Worm (Caenorhabditis elegans) whole organism, young adult: ENCODE measurements around the gene W07G1.1.

Source experiments
- C06A6.2 ChIP-seq: fragments of 200-800 bp; sonication (Bioruptor generic); conservative IDR thresholded peaks from 2 replicates; pipeline ENCODE4 v1.3.6; 2022; ENCODE audit warnings: missing genetic modification characterization, missing compliant biosample characterization
- D2030.7 ChIP-seq: fragments of 200-800 bp; sonication (Bioruptor generic); IDR thresholded peaks from 2 replicates; pipeline ENCODE4 v1.3.6; 2022; ENCODE audit warnings: missing genetic modification reagents, missing genetic modification characterization, missing compliant biosample characterization
- F23B12.7 ChIP-seq: sonication (generic microtip); optimal IDR thresholded peaks from 2 replicates; lab custom pipeline; 2017; ENCODE audit warnings: missing genetic modification characterization, mild to moderate bottlenecking, missing compliant biosample characterization, antibody characterized with exemption, moderate library complexity; ENCODE audit not compliant: insufficient read depth
- F37B4.10 ChIP-seq: fragments of 200-800 bp; sonication (Bioruptor generic); IDR thresholded peaks from 2 replicates; pipeline ENCODE4 v1.3.6; 2022; ENCODE audit warnings: missing genetic modification characterization, missing compliant biosample characterization
- F39B2.1 ChIP-seq: fragments of 200-800 bp; sonication (Bioruptor generic); IDR thresholded peaks from 2 replicates; pipeline ENCODE4 v1.3.6; 2022; ENCODE audit warnings: missing genetic modification reagents, missing genetic modification characterization, missing compliant biosample characterization
- F49E8.2 ChIP-seq: sonication (generic microtip); optimal IDR thresholded peaks from 3 replicates; lab custom pipeline; 2017; ENCODE audit warnings: missing genetic modification characterization, mild to moderate bottlenecking, missing compliant biosample characterization, antibody characterized with exemption, moderate library complexity; ENCODE audit not compliant: insufficient read depth
- F55B11.4 ChIP-seq: sonication (generic microtip); optimal IDR thresholded peaks from 2 replicates; lab custom pipeline; 2016; ENCODE audit warnings: missing compliant biosample characterization, missing genetic modification characterization, borderline replicate concordance; ENCODE audit not compliant: insufficient read depth
- F57A8.1 ChIP-seq: fragments of 200-800 bp; sonication (Bioruptor generic); optimal IDR thresholded peaks from 2 replicates; lab custom pipeline; 2018; ENCODE audit warnings: mild to moderate bottlenecking, missing genetic modification characterization, moderate library complexity, missing compliant biosample characterization
- F57C9.4 ChIP-seq: sonication (generic microtip); optimal IDR thresholded peaks from 2 replicates; lab custom pipeline; 2017; ENCODE audit warnings: mild to moderate bottlenecking, missing genetic modification characterization, missing compliant biosample characterization
- K11D2.4 ChIP-seq: fragments of 200-800 bp; sonication (Bioruptor generic); IDR thresholded peaks from 2 replicates; pipeline ENCODE4 v1.3.6; 2022; ENCODE audit warnings: missing genetic modification reagents, missing genetic modification characterization, missing compliant biosample characterization
- K12H6.12 ChIP-seq: fragments of 200-800 bp; sonication (Bioruptor generic); optimal IDR thresholded peaks from 2 replicates; lab custom pipeline; 2018; ENCODE audit warnings: mild to moderate bottlenecking, missing genetic modification characterization, missing compliant biosample characterization
- T26A5.8 ChIP-seq: sonication (generic microtip); optimal IDR thresholded peaks from 2 replicates; lab custom pipeline; 2016; ENCODE audit warnings: missing genetic modification characterization, missing compliant biosample characterization
- Y67H2A.10 ChIP-seq: fragments of 200-800 bp; sonication (Bioruptor generic); conservative IDR thresholded peaks from 2 replicates; pipeline ENCODE4 v1.3.6; 2022; ENCODE audit warnings: missing genetic modification reagents, missing genetic modification characterization, missing compliant biosample characterization
- Y95B8A.8 ChIP-seq: fragments of 200-800 bp; sonication (Bioruptor generic); IDR thresholded peaks from 2 replicates; pipeline ENCODE4 v1.3.6; 2022; ENCODE audit warnings: missing genetic modification reagents, missing genetic modification characterization, missing compliant biosample characterization
- ZK185.1 ChIP-seq: sonication (generic microtip); optimal IDR thresholded peaks from 2 replicates; lab custom pipeline; 2016; ENCODE audit warnings: mild to moderate bottlenecking, missing genetic modification characterization, missing compliant biosample characterization; ENCODE audit not compliant: poor library complexity, severe bottlenecking
- aptf-2 ChIP-seq: fragments of 200-800 bp; sonication (Bioruptor generic); conservative IDR thresholded peaks from 2 replicates; pipeline ENCODE4 v1.3.6; 2022; ENCODE audit warnings: missing genetic modification reagents, missing genetic modification characterization, missing compliant biosample characterization
- aptf-3 ChIP-seq: fragments of 200-800 bp; sonication (Bioruptor generic); IDR thresholded peaks from 2 replicates; pipeline ENCODE4 v1.3.6; 2022; ENCODE audit warnings: missing genetic modification characterization, missing compliant biosample characterization
- attf-5 ChIP-seq: fragments of 200-800 bp; sonication (Bioruptor generic); optimal IDR thresholded peaks from 2 replicates; lab custom pipeline; 2018; ENCODE audit warnings: mild to moderate bottlenecking, missing genetic modification characterization, missing compliant biosample characterization
- bed-1 ChIP-seq: fragments of 200-800 bp; sonication (Bioruptor generic); IDR thresholded peaks from 2 replicates; pipeline ENCODE4 v1.3.6; 2022; ENCODE audit warnings: missing genetic modification reagents, missing genetic modification characterization, missing compliant biosample characterization
- ceh-27 ChIP-seq: fragments of 200-800 bp; sonication (Bioruptor generic); optimal IDR thresholded peaks from 2 replicates; lab custom pipeline; 2018; ENCODE audit warnings: mild to moderate bottlenecking, missing genetic modification characterization, moderate library complexity, missing compliant biosample characterization
- ceh-40 ChIP-seq: fragments of 200-800 bp; sonication (Bioruptor generic); IDR thresholded peaks from 2 replicates; pipeline ENCODE4 v1.3.6; 2022; ENCODE audit warnings: missing genetic modification characterization, missing compliant biosample characterization
- dox-1 ChIP-seq: fragments of 200-800 bp; sonication (Bioruptor generic); IDR thresholded peaks from 2 replicates; pipeline ENCODE4 v1.3.6; 2022; ENCODE audit warnings: missing genetic modification reagents, missing genetic modification characterization, missing compliant biosample characterization
- dpl-1 ChIP-seq: fragments of 150-350 bp; optimal IDR thresholded peaks from 2 replicates; lab custom pipeline; 2014; ENCODE audit warnings: missing biosample characterization, missing genetic modification reagents, missing genetic modification characterization
- efl-1 ChIP-seq: fragments of 150-350 bp; optimal IDR thresholded peaks from 2 replicates; lab custom pipeline; 2014; ENCODE audit warnings: missing biosample characterization, missing genetic modification reagents, missing genetic modification characterization
- egl-44 ChIP-seq: fragments of 200-800 bp; sonication (Bioruptor generic); IDR thresholded peaks from 2 replicates; pipeline ENCODE4 v1.3.6; 2022; ENCODE audit warnings: missing genetic modification reagents, missing genetic modification characterization, missing compliant biosample characterization
- egrh-3 ChIP-seq: fragments of 200-800 bp; sonication (Bioruptor generic); IDR thresholded peaks from 2 replicates; pipeline ENCODE4 v1.3.6; 2022; ENCODE audit warnings: missing genetic modification reagents, missing genetic modification characterization, missing compliant biosample characterization
- ekl-4 ChIP-seq: fragments of 200-800 bp; sonication (Bioruptor generic); IDR thresholded peaks from 2 replicates; pipeline ENCODE4 v1.3.6; 2022; ENCODE audit warnings: missing genetic modification reagents, missing genetic modification characterization, missing compliant biosample characterization
- fkh-3 ChIP-seq: sonication (generic microtip); optimal IDR thresholded peaks from 2 replicates; lab custom pipeline; 2016; ENCODE audit warnings: mild to moderate bottlenecking, missing genetic modification characterization, missing compliant biosample characterization
- hmg-1.2 ChIP-seq: fragments of 200-800 bp; sonication (Bioruptor generic); IDR thresholded peaks from 2 replicates; pipeline ENCODE4 v1.3.6; 2022; ENCODE audit warnings: missing genetic modification reagents, missing genetic modification characterization, missing compliant biosample characterization
- let-607 ChIP-seq, 2 experiments: fragments of 200-800 bp in 1 of 2; sonication (Bioruptor generic) in 1 of 2; sonication (generic microtip) in 1 of 2; optimal IDR thresholded peaks; 2 replicates each; lab custom pipeline; 2016 to 2018; ENCODE audit warnings: mild to moderate bottlenecking in 2 of 2, missing compliant biosample characterization in 2 of 2, missing genetic modification characterization in 2 of 2, moderate library complexity in 2 of 2, missing genotype in 1 of 2
- lin-26 ChIP-seq: fragments of 200-800 bp; sonication (Bioruptor generic); IDR thresholded peaks from 2 replicates; pipeline ENCODE4 v1.3.6; 2022; ENCODE audit warnings: missing genetic modification reagents, missing genetic modification characterization, missing compliant biosample characterization
- lin-35 ChIP-seq, 3 experiments: fragments of 150-350 bp in 2 of 3; sonication (generic microtip) in 1 of 3; optimal IDR thresholded peaks; 2 replicates each; lab custom pipeline; 2014 to 2018; ENCODE audit warnings: missing biosample characterization in 3 of 3, missing genetic modification characterization in 3 of 3, missing genetic modification reagents in 3 of 3
- lin-54 ChIP-seq: fragments of 200-800 bp; sonication (Bioruptor generic); optimal IDR thresholded peaks from 2 replicates; lab custom pipeline; 2018; ENCODE audit warnings: mild to moderate bottlenecking, missing genetic modification characterization, missing compliant biosample characterization
- lsl-1 ChIP-seq: fragments of 200-800 bp; sonication (Bioruptor generic); optimal IDR thresholded peaks from 2 replicates; lab custom pipeline; 2018; ENCODE audit warnings: mild to moderate bottlenecking, missing genetic modification characterization, moderate library complexity, missing compliant biosample characterization
- madf-8 ChIP-seq: fragments of 200-800 bp; sonication (Bioruptor generic); conservative IDR thresholded peaks from 2 replicates; pipeline ENCODE4 v1.3.6; 2022; ENCODE audit warnings: missing genetic modification reagents, missing genetic modification characterization, missing compliant biosample characterization
- nfyb-1 ChIP-seq: fragments of 200-800 bp; sonication (Bioruptor generic); IDR thresholded peaks from 2 replicates; pipeline ENCODE4 v1.3.6; 2022; ENCODE audit warnings: missing genetic modification reagents, missing genetic modification characterization, missing compliant biosample characterization
- pbrm-1 ChIP-seq: fragments of 200-800 bp; sonication (Bioruptor generic); IDR thresholded peaks from 2 replicates; pipeline ENCODE4 v1.3.6; 2022; ENCODE audit warnings: missing genetic modification reagents, missing genetic modification characterization, missing compliant biosample characterization
- pha-4 ChIP-seq: fragments of 150-350 bp; sonication (generic microtip); optimal IDR thresholded peaks from 2 replicates; lab custom pipeline; 2014; ENCODE audit warnings: missing biosample characterization, missing genetic modification reagents, missing genetic modification characterization
- repo-1 ChIP-seq: sonication (generic microtip); optimal IDR thresholded peaks from 2 replicates; lab custom pipeline; 2017; ENCODE audit warnings: mild to moderate bottlenecking, missing genetic modification characterization, missing compliant biosample characterization
- rpc-1 ChIP-seq, 2 experiments: fragments of 150-350 bp in 1 of 2; sonication (generic microtip) in 1 of 2; optimal IDR thresholded peaks; 2 replicates each; lab custom pipeline; 2014 to 2018; ENCODE audit warnings: missing biosample characterization in 1 of 2, missing genetic modification characterization in 1 of 2, missing genetic modification reagents in 1 of 2, missing genotype in 1 of 2
- sea-2 ChIP-seq: fragments of 200-800 bp; sonication (Bioruptor generic); IDR thresholded peaks from 2 replicates; pipeline ENCODE4 v1.3.6; 2022; ENCODE audit warnings: missing genetic modification characterization, missing compliant biosample characterization
- unc-130 ChIP-seq: sonication (generic microtip); optimal IDR thresholded peaks from 2 replicates; lab custom pipeline; 2016; ENCODE audit warnings: missing genetic modification reagents, missing genetic modification characterization, missing compliant biosample characterization
- unc-62 ChIP-seq: fragments of 150-350 bp; optimal IDR thresholded peaks from 2 replicates; lab custom pipeline; 2014; ENCODE audit warnings: missing biosample characterization, missing genetic modification reagents, missing genetic modification characterization
- xnd-1 ChIP-seq: sonication (generic microtip); optimal IDR thresholded peaks from 2 replicates; lab custom pipeline; 2016; ENCODE audit warnings: missing genotype, missing genetic modification reagents, missing genetic modification characterization, missing compliant biosample characterization
- zfh-2 ChIP-seq: fragments of 200-800 bp; sonication (Bioruptor generic); conservative IDR thresholded peaks from 2 replicates; pipeline ENCODE4 v1.3.6; 2022; ENCODE audit warnings: missing genetic modification reagents, missing genetic modification characterization, missing compliant biosample characterization
- ztf-25 ChIP-seq: fragments of 200-800 bp; sonication (Bioruptor generic); IDR thresholded peaks from 2 replicates; pipeline ENCODE4 v1.3.6; 2022; ENCODE audit warnings: missing genetic modification reagents, missing genetic modification characterization, missing compliant biosample characterization
- ztf-28 ChIP-seq: fragments of 200-800 bp; sonication (Bioruptor generic); IDR thresholded peaks from 2 replicates; pipeline ENCODE4 v1.3.6; 2022; ENCODE audit warnings: missing genetic modification reagents, missing genetic modification characterization, missing compliant biosample characterization
- ztf-6 ChIP-seq: fragments of 200-800 bp; sonication (Bioruptor generic); IDR thresholded peaks from 2 replicates; pipeline ENCODE4 v1.3.6; 2022; ENCODE audit warnings: missing genetic modification reagents, missing genetic modification characterization, missing compliant biosample characterization

The W07G1.1 gene

ce11 chrII:13976161-13976560, 36.7 kb upstream of the W07G1.1 start, which contains the start of gene Y39G8B.2 (continued):
- no peak for TF ChIP-seq Y95B8A.8 (GFP tag; lab: Robert Waterston, UW)
- peak; percentile 72 for TF ChIP-seq hmg-1.2 (GFP tag; lab: Robert Waterston, UW)
- peak; percentile 50; the same call in 1 of the 2 replicates for TF ChIP-seq K11D2.4
- TF ChIP-seq lin-54 (GFP tag; lab: Kevin White, UChicago), result no peak
- no peak for TF ChIP-seq C06A6.2 (GFP tag; lab: Robert Waterston, UW)
- peak; percentile 72 for TF ChIP-seq zfh-2
- TF ChIP-seq efl-1 (GFP tag; lab: Kevin White, UChicago), result peak; percentile 40
- TF ChIP-seq F55B11.4 (tag; lab: Kevin White, UChicago), result no peak
- TF ChIP-seq pbrm-1 (GFP tag; lab: Robert Waterston, UW), result peak; percentile 76; the same call in 1 of the 2 replicates
- TF ChIP-seq madf-8 (GFP tag; lab: Robert Waterston, UW), result no peak
- TF ChIP-seq bed-1, result no peak
- TF ChIP-seq aptf-2 (GFP tag; lab: Robert Waterston, UW), result no peak
- peak; percentile 69 for TF ChIP-seq nfyb-1 (GFP tag; lab: Robert Waterston, UW)
- TF ChIP-seq ceh-40 (GFP tag; lab: Robert Waterston, UW), result no peak
- no peak for TF ChIP-seq sea-2 (GFP tag; lab: Robert Waterston, UW)
- no peak for TF ChIP-seq xnd-1
- TF ChIP-seq ztf-6, result no peak
- peak in 1 of 2 experiments; percentile 1 for TF ChIP-seq let-607 (tag; optimal IDR thresholded peaks at IDR 0.05; lab: Kevin White, UChicago)
- TF ChIP-seq dpl-1, result peak; percentile 41
- no peak for TF ChIP-seq ZK185.1 (tag; lab: Kevin White, UChicago)
- no peak for TF ChIP-seq egl-44 (GFP tag; lab: Robert Waterston, UW)
- TF ChIP-seq egrh-3 (GFP tag; lab: Robert Waterston, UW), result peak; percentile 74
- TF ChIP-seq aptf-3, result no peak
- TF ChIP-seq F57A8.1, result no peak
- TF ChIP-seq F37B4.10, result no peak
- peak; percentile 79 for TF ChIP-seq ceh-27 (GFP tag; lab: Kevin White, UChicago)
- TF ChIP-seq ztf-25 (GFP tag; lab: Robert Waterston, UW), result no peak
- no peak for TF ChIP-seq unc-62 (GFP tag; lab: Kevin White, UChicago)
- peak; percentile 65 for TF ChIP-seq K12H6.12 (tag; lab: Kevin White, UChicago)
- TF ChIP-seq rpc-1 (optimal IDR thresholded peaks at IDR 0.05; lab: Kevin White, UChicago), result no peak
- no peak for TF ChIP-seq rpc-1 (tag; optimal IDR thresholded peaks at IDR 0.05; lab: Kevin White, UChicago)
- no peak for TF ChIP-seq fkh-3
- no peak for TF ChIP-seq lin-26 (GFP tag; lab: Robert Waterston, UW)
- TF ChIP-seq D2030.7 (GFP tag; lab: Robert Waterston, UW), result no peak
- TF ChIP-seq lsl-1 (GFP tag; lab: Kevin White, UChicago), result no peak
- TF ChIP-seq F49E8.2, result no peak
- TF ChIP-seq F57C9.4 (tag; lab: Kevin White, UChicago), result no peak
- no peak for TF ChIP-seq Y67H2A.10 (GFP tag; lab: Robert Waterston, UW)
- peak; percentile 30 for TF ChIP-seq F23B12.7 (tag; lab: Kevin White, UChicago)
- no peak for TF ChIP-seq repo-1 (tag; lab: Kevin White, UChicago)
- TF ChIP-seq ekl-4, result peak; percentile 44; the same call in 1 of the 2 replicates
- TF ChIP-seq F39B2.1 (GFP tag; lab: Robert Waterston, UW), result no peak
- peak; percentile 95 for TF ChIP-seq attf-5 (GFP tag; lab: Kevin White, UChicago)
- TF ChIP-seq lin-35 (GFP tag; optimal IDR thresholded peaks at IDR 0.05; lab: Kevin White, UChicago), result peak in 1 of 3 experiments; percentile 72
- TF ChIP-seq pha-4, result peak; percentile 60
- TF ChIP-seq ztf-28, result no peak
- no peak for TF ChIP-seq unc-130
- no peak for TF ChIP-seq T26A5.8 (tag; lab: Kevin White, UChicago)
- TF ChIP-seq dox-1 (GFP tag; lab: Robert Waterston, UW), result no peak; the same call in 1 of the 2 replicates
